Worm (Caenorhabditis elegans) whole organism, L4/young adult: Measurements from ENCODE around the gene nap-1.
"Not testable (repeated sequence)": the region's sequence is repeated elsewhere in the genome, so short reads cannot be mapped to it uniquely, and the experiment has no call there.

ENCODE experiments used
- W03F9.2 ChIP-seq: fragments of 150-350 bp; optimal IDR thresholded peaks from 2 replicates; lab custom pipeline; 2014; ENCODE audit warnings: missing biosample characterization, missing genetic modification characterization
- dao-5 ChIP-seq: sonication (generic microtip); optimal IDR thresholded peaks from 2 replicates; lab custom pipeline; 2016; ENCODE audit warnings: missing genotype, missing genetic modification characterization, moderate library complexity, missing compliant biosample characterization
- him-1 ChIP-seq: sonication (generic microtip); optimal IDR thresholded peaks from 2 replicates; lab custom pipeline; 2016; ENCODE audit warnings: missing genotype, missing genetic modification reagents, missing genetic modification characterization, missing compliant biosample characterization

nap-1 gene

ce11 chrIV:8379278-8379677 is at the start of gene nap-1:
Gene nap-1, minus strand, starts transcription at chrIV:8379319.
- no peak for TF ChIP-seq him-1
- TF ChIP-seq W03F9.2 (tag; lab: Kevin White, UChicago), result peak; percentile 89
- no peak for TF ChIP-seq dao-5 (tag; lab: Kevin White, UChicago)

ce11 chrIV:8428492-8428891 is 49.4 kb upstream of the nap-1 start:
- peak; percentile 89 for TF ChIP-seq him-1
- TF ChIP-seq W03F9.2 (tag; lab: Kevin White, UChicago), result peak; percentile 79
- TF ChIP-seq dao-5 (tag; lab: Kevin White, UChicago), result no peak

ce11 chrIV:8426537-8426936 is 47.4 kb upstream of the nap-1 start, which contains the start of the genes T26A8.3 and tmem-231:
Gene T26A8.3, minus strand, starts transcription at chrIV:8426637.
Gene tmem-231, plus strand, starts transcription at chrIV:8426785.
- no peak for TF ChIP-seq dao-5 (tag; lab: Kevin White, UChicago)
- no peak for TF ChIP-seq W03F9.2 (tag; lab: Kevin White, UChicago)
- TF ChIP-seq him-1, result no peak

ce11 chrIV:8420961-8421360 is 41.8 kb upstream of the nap-1 start, which contains the start of gene M116.5:
Gene M116.5, minus strand, starts transcription at chrIV:8421061.
- no peak for TF ChIP-seq W03F9.2 (tag; lab: Kevin White, UChicago)
- no peak for TF ChIP-seq him-1
- no peak for TF ChIP-seq dao-5 (tag; lab: Kevin White, UChicago)

ce11 chrIV:8397814-8398213 is 18.7 kb upstream of the nap-1 start:
- TF ChIP-seq dao-5 (tag; lab: Kevin White, UChicago), result no peak
- TF ChIP-seq him-1, result no peak
- no peak for TF ChIP-seq W03F9.2 (tag; lab: Kevin White, UChicago)

ce11 chrIV:8396348-8396747 is 17.2 kb upstream of the nap-1 start, which contains the start of gene timm-17B.2:
Gene timm-17B.2, plus strand, starts transcription at chrIV:8396648.
- no peak for TF ChIP-seq him-1
- TF ChIP-seq W03F9.2 (tag; lab: Kevin White, UChicago), result no peak
- no peak for TF ChIP-seq dao-5 (tag; lab: Kevin White, UChicago)

- TF ChIP-seq W03F9.2 (tag; lab: Kevin White, UChicago), result no peak
- TF ChIP-seq dao-5 (tag; lab: Kevin White, UChicago), result no peak
- no peak for TF ChIP-seq him-1
Observed at ce11 chrIV:8394105-8394504, 15.0 kb upstream of the nap-1 start, which contains the start of gene D2096.11. Gene D2096.11, minus strand, starts transcription at chrIV:8394205.

- not testable (repeated sequence) for TF ChIP-seq W03F9.2 (tag; lab: Kevin White, UChicago); him-1; dao-5 (tag; lab: Kevin White, UChicago)
Observed at ce11 chrIV:8389139-8389538, 10.0 kb upstream of the nap-1 start, which contains the start of gene D2096.10. Gene D2096.10, minus strand, starts transcription at chrIV:8389239.

ce11 chrIV:8385662-8386061 is 6.5 kb upstream of the nap-1 start:
- TF ChIP-seq dao-5 (tag; lab: Kevin White, UChicago) (no peak), him-1 (no peak), W03F9.2 (tag; lab: Kevin White, UChicago) (no peak)

- TF ChIP-seq W03F9.2 (tag; lab: Kevin White, UChicago), result no peak
- TF ChIP-seq him-1, result no peak
- no peak for TF ChIP-seq dao-5 (tag; lab: Kevin White, UChicago)
Observed at ce11 chrIV:8384737-8385136, 5.6 kb upstream of the nap-1 start.

ce11 chrIV:8382695-8383094 is 3.6 kb upstream of the nap-1 start, which contains the start of gene D2096.9:
Gene D2096.9, minus strand, starts transcription at chrIV:8382795.
- TF ChIP-seq W03F9.2 (tag; lab: Kevin White, UChicago), result no peak
- TF ChIP-seq dao-5 (tag; lab: Kevin White, UChicago), result no peak
- TF ChIP-seq him-1, result no peak

ce11 chrIV:8380266-8380850 is 1.2 kb upstream of the nap-1 start:
- TF ChIP-seq W03F9.2 (tag; lab: Kevin White, UChicago) (no peak), dao-5 (tag; lab: Kevin White, UChicago) (no peak), him-1 (no peak)

- TF ChIP-seq dao-5 (tag; lab: Kevin White, UChicago) (no peak), W03F9.2 (tag; lab: Kevin White, UChicago) (no peak), him-1 (no peak)
Observed at ce11 chrIV:8379683-8380082, 564 bp upstream of the nap-1 start, which contains the start of gene praf-3. Gene praf-3, plus strand, starts transcription at chrIV:8379983.

- TF ChIP-seq him-1, result no peak
- no peak for TF ChIP-seq dao-5 (tag; lab: Kevin White, UChicago)
- no peak for TF ChIP-seq W03F9.2 (tag; lab: Kevin White, UChicago)
Observed at ce11 chrIV:8378280-8378679, 839 bp downstream of the nap-1 start.
